Worm (Caenorhabditis elegans) whole organism, early embryonic: ENCODE data around the gene srdh-1.

Source experiments
- B0310.2 ChIP-seq: sonication (generic microtip); optimal IDR thresholded peaks from 2 replicates; lab custom pipeline; 2016; ENCODE audit warnings: mild to moderate bottlenecking, missing genetic modification characterization, missing compliant biosample characterization
- aly-1 ChIP-seq: sonication (generic microtip); optimal IDR thresholded peaks from 2 replicates; lab custom pipeline; 2016; ENCODE audit warnings: missing genetic modification characterization, missing compliant biosample characterization
- ama-1 ChIP-seq: fragments of 150-350 bp; optimal IDR thresholded peaks from 2 replicates; lab custom pipeline; 2014
- ceh-36 ChIP-seq: sonication (generic microtip); optimal IDR thresholded peaks from 2 replicates; lab custom pipeline; 2016; ENCODE audit warnings: missing genetic modification characterization, inconsistent platforms, missing compliant biosample characterization
- flt-1 ChIP-seq: fragments of 200-800 bp; sonication (Bioruptor generic); IDR thresholded peaks from 2 replicates; pipeline ENCODE4 v1.3.6; 2022; ENCODE audit warnings: missing genetic modification characterization, missing compliant biosample characterization
- hmbx-1 ChIP-seq: sonication (generic microtip); optimal IDR thresholded peaks from 2 replicates; lab custom pipeline; 2016; ENCODE audit warnings: mild to moderate bottlenecking, missing genetic modification characterization, missing compliant biosample characterization
- hmg-4 ChIP-seq: fragments of 200-800 bp; sonication (Bioruptor generic); optimal IDR thresholded peaks from 2 replicates; lab custom pipeline; 2018; ENCODE audit warnings: mild to moderate bottlenecking, missing genetic modification characterization, missing compliant biosample characterization
- hnd-1 ChIP-seq: sonication (generic microtip); optimal IDR thresholded peaks from 2 replicates; lab custom pipeline; 2016; ENCODE audit warnings: missing genetic modification characterization, missing compliant biosample characterization
- pes-1 ChIP-seq: fragments of 200-800 bp; sonication (Bioruptor generic); IDR thresholded peaks from 2 replicates; pipeline ENCODE4 v1.3.6; 2022; ENCODE audit warnings: missing genetic modification reagents, missing genetic modification characterization, missing compliant biosample characterization
- scrt-1 ChIP-seq: fragments of 200-800 bp; sonication (Bioruptor generic); IDR thresholded peaks from 2 replicates; pipeline ENCODE4 v1.3.6; 2022; ENCODE audit warnings: missing genetic modification characterization, missing compliant biosample characterization
- sea-1 ChIP-seq: fragments of 200-800 bp; sonication (Bioruptor generic); conservative IDR thresholded peaks from 2 replicates; pipeline ENCODE4 v1.3.6; 2022; ENCODE audit warnings: missing genetic modification characterization, missing compliant biosample characterization
- tbx-37 ChIP-seq: fragments of 200-800 bp; sonication (Bioruptor generic); conservative IDR thresholded peaks from 2 replicates; pipeline ENCODE4 v1.3.6; 2022; ENCODE audit warnings: missing genetic modification reagents, missing genetic modification characterization, missing compliant biosample characterization
- tra-4 ChIP-seq: sonication (generic microtip); optimal IDR thresholded peaks from 2 replicates; lab custom pipeline; 2017; ENCODE audit warnings: missing genetic modification characterization, missing compliant biosample characterization

DNA sequence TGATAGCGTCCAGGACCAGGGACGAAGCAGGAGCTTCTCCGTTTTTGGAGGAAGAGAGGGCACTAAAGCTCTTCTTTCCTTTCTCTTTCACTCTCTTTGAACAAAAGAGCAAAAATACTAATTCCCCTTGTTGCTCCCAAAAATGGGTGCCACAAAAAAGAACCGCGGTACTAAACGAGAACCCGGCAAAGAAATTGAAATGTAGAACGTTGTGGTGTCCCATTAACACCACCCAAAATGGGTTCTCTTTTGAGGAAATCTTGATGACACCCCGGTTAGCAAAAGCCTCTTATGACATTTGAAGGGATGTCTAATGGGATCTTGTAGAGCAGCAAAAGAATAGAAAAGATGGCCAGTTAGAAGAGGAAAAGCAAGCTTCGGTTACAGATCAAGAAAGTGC is 50.3 kb downstream of the srdh-1 start:
- TF ChIP-seq tra-4 (tag; lab: Kevin White, UChicago) (no peak), flt-1 (GFP tag; lab: Robert Waterston, UW) (no peak), B0310.2 (tag; lab: Kevin White, UChicago) (no peak), hmg-4 (GFP tag; lab: Kevin White, UChicago) (no peak), ama-1 (lab: Kevin White, UChicago) (no peak), scrt-1 (GFP tag; lab: Robert Waterston, UW) (no peak), hmbx-1 (no peak), pes-1 (GFP tag; lab: Robert Waterston, UW) (no peak), ceh-36 (tag; lab: Kevin White, UChicago) (no peak), sea-1 (GFP tag; lab: Robert Waterston, UW) (no peak), tbx-37 (no peak), hnd-1 (tag; lab: Kevin White, UChicago) (no peak), aly-1 (tag; lab: Kevin White, UChicago) (no peak)
